Fruit fly (Drosophila melanogaster): Measurements from ENCODE around the gene Edem1.

Edem1 gene

dm6 chrX:1901605-1902136 lies 7.0 kb downstream of the Edem1 start, which contains the start of gene Ldaf1 (continued):
- TF ChIP-seq Myb (GFP tag; optimal IDR thresholded peaks at IDR 0.05) (peak; percentile 55), CG6791 (GFP tag; IDR thresholded peaks at IDR 0.05; ENCODE audit: partially characterized antibody) (no peak), CG10267 (tag; optimal IDR thresholded peaks at IDR 0.05) (no peak), CG12299 (tag; optimal IDR thresholded peaks at IDR 0.05) (no peak), lilli (GFP tag; optimal IDR thresholded peaks at IDR 0.05) (peak; percentile 5), dimm (GFP tag; IDR thresholded peaks at IDR 0.05) (no peak), CG31441 (GFP tag; IDR thresholded peaks at IDR 0.05) (no peak), CG4707 (GFP tag; optimal IDR thresholded peaks at IDR 0.05) (no peak), MTF-1 (GFP tag; optimal IDR thresholded peaks at IDR 0.05; ENCODE audit: borderline replicate concordance) (no peak), slou (GFP tag; optimal IDR thresholded peaks at IDR 0.05) (no peak), Med (GFP tag) (peak; percentile 64), fd3F (GFP tag; optimal IDR thresholded peaks at IDR 0.05) (no peak), Chrac-16 (GFP tag; optimal IDR thresholded peaks at IDR 0.05) (no peak), gem (tag; optimal IDR thresholded peaks at IDR 0.05) (peak; percentile 16), BEAF-32 (GFP tag; optimal IDR thresholded peaks at IDR 0.05) (peak; percentile 22), oc (tag; optimal IDR thresholded peaks at IDR 0.05) (no peak), sens (GFP tag) (peak; percentile 69), rib (GFP tag; IDR thresholded peaks at IDR 0.05) (no peak), CG11456 (GFP tag; IDR thresholded peaks at IDR 0.05) (no peak), Oli (tag; optimal IDR thresholded peaks at IDR 0.05) (no peak), ranshi (GFP tag; IDR thresholded peaks at IDR 0.05) (no peak), gcm (GFP tag; optimal IDR thresholded peaks at IDR 0.05) (no peak), CG4820 (GFP tag; optimal IDR thresholded peaks at IDR 0.05) (no peak), CG33213 (GFP tag; optimal IDR thresholded peaks at IDR 0.05) (no peak), CG11560 (tag; IDR thresholded peaks at IDR 0.05) (no peak), sisA (GFP tag; IDR thresholded peaks at IDR 0.05) (no peak), CG34376 (GFP tag; optimal IDR thresholded peaks at IDR 0.05) (peak; percentile 2), dmrt11E (tag; optimal IDR thresholded peaks at IDR 0.05) (no peak), Dref (GFP tag; IDR thresholded peaks at IDR 0.05) (peak; percentile 48), CG6765 (GFP tag; optimal IDR thresholded peaks at IDR 0.05) (no peak), CG2120 (GFP tag; optimal IDR thresholded peaks at IDR 0.05) (peak; percentile 7), gsb (GFP tag; IDR thresholded peaks at IDR 0.05) (no peak), disco-r (GFP tag; optimal IDR thresholded peaks at IDR 0.05) (no peak), CG16815 (GFP tag; optimal IDR thresholded peaks at IDR 0.05) (no peak), CG31388 (GFP tag; optimal IDR thresholded peaks at IDR 0.05) (no peak), Dll (GFP tag; IDR thresholded peaks at IDR 0.05; ENCODE audit: partially characterized antibody) (0 out of 4 replicates have a peak, but pooled peaks have one; percentile 25), CG10431 (GFP tag; optimal IDR thresholded peaks at IDR 0.05) (peak; percentile 22), BtbVII (GFP tag; optimal IDR thresholded peaks at IDR 0.05) (no peak), trem (tag; optimal IDR thresholded peaks at IDR 0.05) (peak; percentile 28), CG2678 (tag; optimal IDR thresholded peaks at IDR 0.05) (peak; percentile 11), CG11398 (GFP tag; optimal IDR thresholded peaks at IDR 0.05) (no peak), CG10147 (GFP tag; optimal IDR thresholded peaks at IDR 0.05) (no peak), vfl (GFP tag; optimal IDR thresholded peaks at IDR 0.05) (no peak), CG4617 (GFP tag; optimal IDR thresholded peaks at IDR 0.05; ENCODE audit: borderline replicate concordance) (peak; percentile 21), HmgD (GFP tag; optimal IDR thresholded peaks at IDR 0.05) (no peak), MBD-R2 (GFP tag; IDR thresholded peaks at IDR 0.05) (peak; percentile 65), CG10543 (GFP tag; optimal IDR thresholded peaks at IDR 0.05) (peak; percentile 22), ab (GFP tag; optimal IDR thresholded peaks at IDR 0.05) (no peak), Fer1 (GFP tag; optimal IDR thresholded peaks at IDR 0.05) (peak; percentile 5), tgo (GFP tag; IDR thresholded peaks at IDR 0.05) (no peak), CG7372 (GFP tag; IDR thresholded peaks at IDR 0.05) (no peak)
